Fruit fly (Drosophila melanogaster) whole organism, larva: Measurements from ENCODE around the gene CG7907.
A peak's percentile ranks its signal among the peaks of the same experiment; 100 is the strongest.

Source experiments
- noc ChIP-seq: fragments of 200-800 bp; sonication (Bioruptor generic); optimal IDR thresholded peaks from 3 replicates; lab custom pipeline; 2019; ENCODE audit warnings: missing biosample characterization, mild to moderate bottlenecking, missing genetic modification characterization, moderate library complexity

CG7907 gene

dm6 chr3R:21403435-21403834 is at the start of gene CG7907:
Gene CG7907, plus strand, starts transcription at chr3R:21403735.
- no peak for TF ChIP-seq noc (tag; lab: Kevin White, UChicago)

DNA sequence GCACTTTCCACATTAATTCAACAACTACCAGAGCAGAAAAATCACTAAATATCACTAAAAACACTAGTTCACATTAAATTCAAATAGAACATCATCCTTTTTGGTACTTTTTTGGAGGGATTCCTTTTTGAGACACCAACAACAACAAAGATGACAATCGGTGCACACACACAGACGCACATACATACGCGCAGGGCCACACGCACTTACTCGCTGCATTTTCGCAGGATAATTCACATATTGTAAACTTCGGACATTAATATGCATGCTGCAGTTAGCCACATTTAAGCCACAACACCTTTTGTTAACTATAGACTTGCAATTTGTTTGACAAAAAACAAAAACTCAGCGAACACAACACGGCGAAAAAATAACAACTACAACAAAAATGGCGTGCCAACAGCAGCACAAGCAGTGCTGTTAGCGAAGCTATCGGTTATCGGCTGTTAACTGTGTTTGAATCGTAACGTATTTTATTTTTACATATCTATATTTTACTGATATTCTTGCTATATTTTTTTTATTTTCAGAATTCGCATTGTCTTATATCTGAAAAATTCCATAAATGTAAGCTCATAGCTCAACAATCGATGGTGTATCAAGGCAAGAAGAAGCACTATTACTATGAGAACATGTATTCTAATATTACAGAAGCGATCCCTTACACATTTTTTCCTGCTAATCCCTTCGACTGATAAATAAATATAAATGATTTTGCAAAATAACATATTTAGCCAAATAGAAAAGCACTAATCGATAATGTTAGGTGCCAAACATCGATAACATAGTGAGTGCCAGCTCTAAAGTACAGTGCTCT is 44.0 kb upstream of the CG7907 start:
- TF ChIP-seq noc (tag; lab: Kevin White, UChicago), result no peak

- no peak for TF ChIP-seq noc (tag; lab: Kevin White, UChicago)
These were observed 43.4 kb upstream of the CG7907 start for dm6 chr3R:21360192-21360535.

DNA sequence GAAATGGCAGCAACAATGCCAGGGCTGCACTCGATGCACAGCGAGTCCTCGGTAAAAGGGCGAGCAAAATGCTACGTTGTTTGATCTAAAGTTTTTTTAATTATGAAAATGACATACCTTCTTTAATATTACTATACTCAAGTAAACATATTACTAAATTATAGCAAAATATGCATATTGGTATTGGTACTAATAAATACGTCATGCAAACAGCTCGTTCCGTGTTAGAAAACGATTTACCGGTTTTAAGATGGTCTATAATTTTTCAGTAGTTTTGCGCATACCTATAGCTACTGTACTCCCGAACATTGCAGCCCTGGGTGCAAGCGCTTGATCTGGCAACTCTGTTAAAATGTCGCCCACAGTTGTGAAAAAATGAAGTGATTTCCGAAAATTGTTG is 38.3 kb upstream of the CG7907 start:
- TF ChIP-seq noc (tag; lab: Kevin White, UChicago), result peak; percentile 96

DNA sequence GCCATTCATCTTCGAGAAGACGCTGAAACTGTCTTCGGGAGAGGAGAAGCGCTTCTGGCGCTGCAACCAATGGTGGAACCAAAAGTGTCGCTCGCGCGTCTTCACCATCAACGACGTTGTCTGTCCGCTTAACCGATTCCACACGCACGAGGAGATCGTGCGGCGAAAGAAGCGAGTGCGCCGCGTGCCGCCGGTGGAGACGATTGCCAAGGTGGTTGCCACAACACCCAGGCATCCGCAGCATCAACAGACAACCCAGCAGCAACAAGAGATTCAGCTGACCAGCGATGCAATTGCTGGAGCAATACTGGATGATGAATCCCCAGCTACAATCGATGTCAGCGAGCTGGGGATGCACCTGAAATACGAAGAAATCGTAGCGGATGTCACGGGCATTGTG is 35.1 kb upstream of the CG7907 start:
- TF ChIP-seq noc (tag; lab: Kevin White, UChicago), result no peak

- TF ChIP-seq noc (tag; lab: Kevin White, UChicago), result no peak
These were observed 29.9 kb upstream of the CG7907 start for dm6 chr3R:21373403-21374326.

DNA sequence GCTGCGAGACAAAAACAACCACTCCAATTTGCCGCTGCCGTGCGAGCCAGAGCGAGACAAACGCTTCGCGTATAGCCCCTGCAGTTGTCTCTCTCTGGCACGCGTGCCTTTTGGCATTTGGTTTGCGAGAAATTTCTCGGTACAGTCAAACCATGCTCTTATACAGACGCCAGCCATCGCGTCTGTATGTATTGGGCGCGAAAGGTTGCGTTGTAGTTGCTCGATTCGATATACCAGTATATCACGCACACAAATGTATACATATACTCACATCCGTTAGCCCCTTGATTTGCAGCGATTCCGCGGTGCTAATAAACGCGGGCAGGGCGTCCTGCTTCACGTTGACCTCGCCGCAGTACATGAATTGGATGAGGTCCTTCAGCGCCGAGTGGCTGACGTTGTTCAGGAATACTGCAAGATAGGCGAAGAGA is 27.2 kb upstream of the CG7907 start:
- no peak for TF ChIP-seq noc (tag; lab: Kevin White, UChicago)

DNA sequence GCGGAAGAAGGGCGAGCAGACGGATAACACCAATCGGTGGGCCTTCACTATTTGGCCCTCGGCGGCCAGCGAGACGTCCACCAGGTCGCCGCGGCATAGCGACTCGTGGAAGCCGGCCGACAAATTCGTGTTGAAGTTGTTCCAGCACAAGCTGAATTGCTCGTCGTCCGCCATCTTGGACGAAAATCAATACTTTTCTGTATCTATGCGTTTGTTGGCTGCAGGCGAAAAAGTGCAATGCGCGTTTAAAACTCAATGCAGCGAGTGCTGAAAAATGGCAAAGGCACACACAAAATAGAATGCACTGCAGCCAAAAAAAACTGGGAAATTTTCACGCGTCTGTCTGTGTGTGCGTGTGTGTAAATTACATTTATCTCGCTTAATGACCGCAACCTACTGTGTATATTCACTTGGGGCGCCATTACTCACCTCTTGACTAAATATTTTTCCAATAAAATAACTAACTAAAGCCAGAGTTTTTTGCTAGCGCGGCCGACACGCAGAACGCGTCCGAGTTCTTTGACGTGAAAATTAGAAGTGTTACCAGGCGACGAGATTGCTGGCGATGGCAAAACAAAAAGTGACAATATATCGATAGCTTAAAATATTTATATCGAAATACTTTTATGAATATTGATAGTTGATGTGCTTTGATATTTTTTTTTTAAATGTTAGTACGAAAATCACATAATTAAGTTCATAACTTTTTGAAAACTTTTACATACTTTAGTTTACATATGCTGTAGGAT is 26.5 kb upstream of the CG7907 start:
- TF ChIP-seq noc (tag; lab: Kevin White, UChicago), result peak; percentile 4

DNA sequence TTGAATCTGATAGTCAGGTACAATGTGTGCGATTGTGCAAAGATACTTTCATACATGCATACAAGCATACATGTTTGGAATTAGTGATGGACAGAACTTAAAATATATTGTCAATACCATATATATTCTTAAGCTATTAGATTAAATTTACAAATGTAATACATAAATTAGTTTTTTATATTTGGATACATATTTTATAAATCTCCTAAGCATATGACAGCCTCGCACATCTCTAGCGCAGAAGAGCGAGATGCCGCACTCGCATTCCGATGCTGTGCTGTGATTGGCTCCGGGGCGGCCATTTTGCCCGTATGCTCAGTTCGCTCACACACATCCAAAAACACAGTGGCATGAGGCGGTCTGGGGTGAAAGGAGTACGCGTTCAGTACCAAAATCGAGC is 24.9 kb upstream of the CG7907 start, which contains the start of gene tin:
Gene tin, plus strand, starts transcription at position 383 of the 400 bp plus-strand sequence.
- peak; percentile 81 for TF ChIP-seq noc (tag; lab: Kevin White, UChicago)

DNA sequence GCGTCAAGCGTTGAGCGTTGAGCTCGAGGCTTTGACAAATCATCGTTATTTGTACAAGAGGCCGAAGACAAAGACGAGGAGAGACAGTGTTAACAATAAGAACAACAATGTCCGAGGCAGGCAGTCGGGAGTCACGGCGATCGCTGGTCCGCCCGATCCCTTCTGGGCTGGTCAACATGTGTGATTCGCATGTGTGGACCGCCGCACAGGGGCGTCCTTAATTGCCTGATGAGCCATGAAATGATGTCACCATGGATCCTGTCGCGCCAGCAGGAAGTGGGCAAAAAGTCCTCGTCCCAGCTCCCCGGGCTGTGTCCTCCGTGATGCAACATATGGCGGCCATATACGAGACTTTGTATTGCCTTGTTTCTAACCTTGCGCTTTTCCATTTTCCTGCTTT is 23.6 kb upstream of the CG7907 start:
- no peak for TF ChIP-seq noc (tag; lab: Kevin White, UChicago)

DNA sequence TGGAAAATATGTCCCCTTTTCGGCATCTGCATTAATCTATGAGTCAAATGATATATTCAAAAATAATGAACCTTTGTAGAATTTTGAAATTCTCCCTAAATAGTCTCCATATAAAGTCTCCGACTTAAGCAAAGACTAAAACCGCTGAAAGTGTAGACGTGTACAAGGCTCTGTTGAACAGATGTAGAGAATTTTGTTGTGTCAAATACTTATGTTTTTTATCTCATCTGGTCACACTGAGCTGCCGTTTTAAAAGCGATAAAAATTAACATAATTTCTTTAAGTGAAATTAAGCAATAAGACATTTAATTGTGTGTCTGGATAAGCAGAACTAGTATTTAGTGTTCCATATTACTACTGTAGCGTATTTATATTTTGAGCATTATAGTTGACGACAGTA is 17.4 kb upstream of the CG7907 start:
- TF ChIP-seq noc (tag; lab: Kevin White, UChicago), result no peak

DNA sequence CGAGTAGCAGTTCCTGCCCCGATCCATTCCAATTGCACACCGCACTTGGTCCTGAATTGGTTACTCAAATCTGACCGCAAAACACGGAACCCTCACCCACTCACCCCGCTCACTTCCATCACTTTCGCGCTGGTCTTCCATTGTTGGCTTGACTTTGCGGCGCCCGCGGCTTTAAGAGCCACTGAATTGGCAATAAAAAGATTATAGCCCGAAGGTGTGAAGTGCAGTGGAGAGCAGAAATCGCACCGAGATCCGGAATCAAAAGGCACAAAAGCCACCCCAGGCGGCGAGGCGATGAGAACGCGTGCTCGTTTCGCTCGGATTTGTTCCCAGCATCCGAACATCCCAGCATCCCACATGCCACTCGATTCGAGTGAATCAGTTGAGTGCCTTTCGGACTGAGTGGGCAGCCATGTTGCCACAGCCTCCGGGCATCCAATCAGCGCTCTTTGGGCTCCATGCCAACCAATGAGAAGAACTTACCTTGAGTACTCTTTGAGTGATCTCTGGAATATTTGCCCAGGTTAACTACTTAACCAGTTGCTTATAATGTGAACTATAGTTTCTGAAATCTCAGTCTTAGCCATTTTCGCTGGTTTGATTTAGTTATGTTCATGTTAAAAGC is 16.1 kb upstream of the CG7907 start:
- no peak for TF ChIP-seq noc (tag; lab: Kevin White, UChicago)

DNA sequence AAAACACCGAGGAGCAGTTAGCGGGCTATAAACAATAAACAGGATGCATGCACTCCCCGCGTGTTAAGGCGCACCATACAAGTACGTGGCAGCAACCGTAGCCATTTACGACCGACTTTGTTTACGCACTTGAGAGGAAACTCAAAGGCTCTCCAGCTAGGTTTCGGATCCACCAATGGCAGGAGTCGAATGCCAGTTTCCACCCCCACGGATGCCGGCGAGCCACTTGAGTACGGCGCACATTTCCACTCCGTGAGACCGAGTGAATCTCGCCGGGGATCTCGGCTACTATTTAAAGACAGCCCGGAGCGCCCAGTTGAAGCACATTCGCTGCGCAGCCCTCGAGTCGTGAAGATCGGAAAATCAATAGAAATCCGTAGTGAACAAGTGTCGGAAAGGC is 15.0 kb upstream of the CG7907 start, which contains the start of gene bap:
Gene bap, plus strand, starts transcription at position 317 of the 400 bp plus-strand sequence.
- TF ChIP-seq noc (tag; lab: Kevin White, UChicago), result no peak

DNA sequence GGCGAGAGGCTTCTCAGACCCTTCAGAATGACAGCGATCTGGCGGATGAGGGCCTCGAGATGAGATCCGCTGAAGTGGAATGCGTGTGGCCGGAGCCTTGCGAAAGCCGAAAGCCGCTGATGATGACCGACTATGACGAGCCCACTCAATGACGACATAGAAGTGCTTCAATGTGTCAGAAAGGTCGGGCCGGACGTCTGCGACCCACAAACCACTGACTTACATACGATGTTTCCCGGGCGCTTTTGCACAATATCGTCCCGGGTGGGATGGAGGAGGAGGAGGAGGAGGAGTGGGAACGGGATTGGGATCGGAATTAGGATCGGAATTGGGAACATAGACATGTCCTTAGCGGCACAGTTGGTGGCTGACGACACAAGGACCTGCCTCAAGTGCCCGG is 12.6 kb upstream of the CG7907 start:
- no peak for TF ChIP-seq noc (tag; lab: Kevin White, UChicago)

dm6 chr3R:21392221-21392620 is 11.3 kb upstream of the CG7907 start:
- TF ChIP-seq noc (tag; lab: Kevin White, UChicago), result no peak
